Worm (Caenorhabditis elegans) whole organism, mixed stage, embryonic: Measurements from ENCODE around the gene srh-194.
"Not testable (repeated sequence)": the region's sequence is repeated elsewhere in the genome, so short reads cannot be mapped to it uniquely, and the experiment has no call there.

Experiments
- M03D4.4 ChIP-seq: sonication (generic microtip); optimal IDR thresholded peaks from 2 replicates; lab custom pipeline; 2017; ENCODE audit warnings: mild to moderate bottlenecking, missing genetic modification characterization, missing compliant biosample characterization
- bed-3 ChIP-seq: fragments of 200-800 bp; sonication (Bioruptor generic); optimal IDR thresholded peaks from 3 replicates; lab custom pipeline; 2018; ENCODE audit warnings: mild to moderate bottlenecking, missing genetic modification characterization, moderate library complexity, missing compliant biosample characterization
- blmp-1 ChIP-seq: fragments of 150-350 bp; optimal IDR thresholded peaks from 2 replicates; lab custom pipeline; 2014; ENCODE audit warnings: missing biosample characterization, missing genetic modification characterization
- ceh-39 ChIP-seq: fragments of 150-350 bp; optimal IDR thresholded peaks from 2 replicates; lab custom pipeline; 2014; ENCODE audit warnings: missing biosample characterization, missing genetic modification characterization
- ceh-43 ChIP-seq: fragments of 200-800 bp; sonication (Bioruptor generic); optimal IDR thresholded peaks from 2 replicates; lab custom pipeline; 2018; ENCODE audit warnings: mild to moderate bottlenecking, missing genetic modification characterization, moderate library complexity, missing compliant biosample characterization
- ces-1 ChIP-seq: fragments of 150-350 bp; optimal IDR thresholded peaks from 2 replicates; lab custom pipeline; 2014; ENCODE audit warnings: missing biosample characterization, missing genetic modification reagents, missing genetic modification characterization
- drap-1 ChIP-seq: fragments of 200-800 bp; sonication (Bioruptor generic); optimal IDR thresholded peaks from 3 replicates; lab custom pipeline; 2018; ENCODE audit warnings: mild to moderate bottlenecking, missing genetic modification characterization, missing compliant biosample characterization
- elt-1 ChIP-seq: sonication (generic microtip); optimal IDR thresholded peaks from 2 replicates; lab custom pipeline; 2017; ENCODE audit warnings: missing genetic modification characterization, mild to moderate bottlenecking, missing compliant biosample characterization, antibody characterized with exemption, moderate library complexity, borderline replicate concordance; ENCODE audit not compliant: insufficient read depth
- elt-3 ChIP-seq: fragments of 150-350 bp; optimal IDR thresholded peaks from 2 replicates; lab custom pipeline; 2014; ENCODE audit warnings: missing biosample characterization, missing genetic modification characterization
- ham-2 ChIP-seq: fragments of 200-800 bp; sonication (Bioruptor generic); optimal IDR thresholded peaks from 2 replicates; lab custom pipeline; 2018; ENCODE audit warnings: mild to moderate bottlenecking, missing genetic modification characterization, missing compliant biosample characterization
- hlh-1 ChIP-seq: fragments of 150-350 bp; optimal IDR thresholded peaks from 2 replicates; lab custom pipeline; 2014; ENCODE audit warnings: missing biosample characterization, missing genetic modification reagents, missing genetic modification characterization
- lin-13 ChIP-seq: fragments of 150-350 bp; optimal IDR thresholded peaks from 2 replicates; lab custom pipeline; 2014; ENCODE audit warnings: missing biosample characterization, missing genetic modification characterization
- lin-32 ChIP-seq: fragments of 200-800 bp; sonication (Bioruptor generic); optimal IDR thresholded peaks from 2 replicates; lab custom pipeline; 2018; ENCODE audit warnings: mild to moderate bottlenecking, missing genetic modification characterization, missing compliant biosample characterization
- lsy-2 ChIP-seq: fragments of 150-350 bp; optimal IDR thresholded peaks from 2 replicates; lab custom pipeline; 2014; ENCODE audit warnings: missing biosample characterization, missing genetic modification characterization
- mab-5 ChIP-seq: fragments of 150-350 bp; optimal IDR thresholded peaks from 2 replicates; lab custom pipeline; 2014; ENCODE audit warnings: missing biosample characterization, missing genetic modification characterization
- mep-1 ChIP-seq: fragments of 150-350 bp; optimal IDR thresholded peaks from 2 replicates; lab custom pipeline; 2017; ENCODE audit warnings: missing biosample characterization, missing genetic modification reagents, missing genetic modification characterization, inconsistent platforms
- mls-2 ChIP-seq: sonication (generic microtip); optimal IDR thresholded peaks from 2 replicates; lab custom pipeline; 2016; ENCODE audit warnings: mild to moderate bottlenecking, missing genetic modification characterization, moderate library complexity, missing compliant biosample characterization
- nhr-12 ChIP-seq: fragments of 150-350 bp; optimal IDR thresholded peaks from 2 replicates; lab custom pipeline; 2014; ENCODE audit warnings: missing biosample characterization, missing genetic modification characterization
- nhr-2 ChIP-seq: fragments of 150-350 bp; optimal IDR thresholded peaks from 2 replicates; lab custom pipeline; 2014; ENCODE audit warnings: missing biosample characterization, missing genetic modification characterization
- nhr-76 ChIP-seq: sonication (generic microtip); optimal IDR thresholded peaks from 2 replicates; lab custom pipeline; 2017; ENCODE audit warnings: missing biosample characterization, missing genetic modification characterization
- pha-4 ChIP-seq: fragments of 150-350 bp; optimal IDR thresholded peaks from 2 replicates; lab custom pipeline; 2018; ENCODE audit warnings: missing biosample characterization, missing genetic modification reagents, missing genetic modification characterization
- snpc-4 ChIP-seq: fragments of 150-350 bp; optimal IDR thresholded peaks from 2 replicates; lab custom pipeline; 2014; ENCODE audit warnings: missing biosample characterization, missing genetic modification characterization
- sptf-1 ChIP-seq: sonication (generic microtip); optimal IDR thresholded peaks from 2 replicates; lab custom pipeline; 2017; ENCODE audit warnings: mild to moderate bottlenecking, missing genetic modification characterization, moderate library complexity, missing compliant biosample characterization
- tbx-8 ChIP-seq: fragments of 200-800 bp; sonication (Bioruptor generic); optimal IDR thresholded peaks from 2 replicates; lab custom pipeline; 2018; ENCODE audit warnings: mild to moderate bottlenecking, missing genetic modification characterization, moderate library complexity, missing compliant biosample characterization
- unc-120 ChIP-seq: sonication (generic microtip); optimal IDR thresholded peaks from 2 replicates; lab custom pipeline; 2017; ENCODE audit warnings: missing genetic modification characterization, missing compliant biosample characterization; ENCODE audit not compliant: poor library complexity, severe bottlenecking
- unc-39 ChIP-seq: fragments of 150-350 bp; optimal IDR thresholded peaks from 2 replicates; lab custom pipeline; 2014; ENCODE audit warnings: missing biosample characterization, missing genetic modification characterization

srh-194 gene

DNA sequence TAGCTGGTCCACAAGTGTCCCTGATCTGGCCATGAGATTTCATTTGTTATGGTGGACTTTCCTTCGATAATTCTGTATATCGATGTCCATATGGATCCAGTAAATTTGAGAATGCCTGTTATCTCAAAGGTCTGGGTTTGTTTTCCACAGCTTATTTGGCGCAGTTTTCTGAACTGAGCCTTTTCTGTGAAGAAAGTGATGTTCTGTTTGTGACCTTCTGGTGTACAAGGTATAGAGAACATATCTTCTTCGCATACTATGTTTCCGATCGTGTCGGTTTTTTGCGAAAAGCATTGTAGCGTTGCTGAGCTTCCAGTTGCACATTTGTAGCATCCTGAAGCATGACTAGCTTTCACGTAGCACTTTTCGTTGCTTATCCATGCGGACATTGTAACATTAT is 9.5 kb upstream of the srh-194 start:
- TF ChIP-seq bed-3 (GFP tag; lab: Kevin White, UChicago) (no peak), lsy-2 (tag; lab: Kevin White, UChicago) (no peak), pha-4 (tag; lab: Kevin White, UChicago) (no peak), mep-1 (tag; lab: Kevin White, UChicago) (no peak), M03D4.4 (tag; lab: Kevin White, UChicago) (no peak), sptf-1 (tag; lab: Kevin White, UChicago) (no peak), ceh-39 (tag; lab: Kevin White, UChicago) (no peak), elt-3 (tag; lab: Kevin White, UChicago) (no peak), unc-39 (tag; lab: Kevin White, UChicago) (no peak), lin-32 (no peak)

DNA sequence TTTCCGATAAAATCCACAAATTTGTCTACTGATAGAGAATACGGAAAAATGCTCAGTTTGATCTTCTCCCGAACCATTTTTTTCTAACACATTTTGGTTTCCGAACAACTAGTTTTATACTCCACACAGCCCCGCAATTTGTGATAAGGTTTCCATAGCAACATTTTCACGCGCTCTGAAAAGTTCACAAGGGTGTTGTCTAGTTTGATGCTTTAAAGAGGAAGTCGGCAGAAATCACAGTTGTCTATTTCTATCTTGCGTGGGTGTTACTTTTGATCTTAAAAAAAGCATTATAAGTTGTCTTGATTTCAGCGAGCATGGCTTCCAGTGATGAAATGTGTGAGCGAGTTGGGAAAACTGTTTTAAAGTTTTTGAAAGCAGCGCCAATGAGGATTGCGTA is 6.4 kb upstream of the srh-194 start, which contains the start of gene ZC132.3:
TSS of gene ZC132.3 (minus strand) at position 101 of the 400 bp plus-strand sequence.
- TF ChIP-seq drap-1 (GFP tag; lab: Kevin White, UChicago) (no peak), nhr-12 (no peak), mep-1 (tag; lab: Kevin White, UChicago) (no peak), blmp-1 (tag; lab: Kevin White, UChicago) (no peak), tbx-8 (no peak), lin-32 (no peak), mab-5 (tag; lab: Kevin White, UChicago) (no peak), nhr-2 (tag; lab: Kevin White, UChicago) (no peak), ham-2 (GFP tag; lab: Kevin White, UChicago) (no peak), snpc-4 (tag; lab: Kevin White, UChicago) (no peak), nhr-76 (tag; lab: Kevin White, UChicago) (no peak), ces-1 (no peak)

DNA sequence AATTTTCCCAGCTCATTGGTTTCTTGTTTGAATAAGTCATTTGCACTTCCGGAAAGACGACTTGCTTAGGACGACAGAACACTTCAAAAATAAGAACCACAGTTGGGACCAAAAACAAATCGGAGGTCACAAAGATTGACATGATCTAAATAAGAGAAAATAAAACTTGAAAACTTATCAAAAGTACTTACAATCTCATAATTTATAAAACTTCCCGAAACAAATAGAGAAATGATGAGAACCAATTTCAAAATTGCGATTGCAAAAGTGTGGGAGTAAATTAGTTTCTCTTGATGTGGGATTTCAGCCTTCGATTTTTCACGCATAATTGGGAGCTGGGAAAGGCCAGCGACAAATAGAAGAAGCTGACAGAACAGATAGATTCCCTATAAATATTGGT is 5.3 kb upstream of the srh-194 start, which contains the start of gene ZC132.11:
TSS of gene ZC132.11 (minus strand) at position 101 of the 400 bp plus-strand sequence.
- TF ChIP-seq mep-1 (tag; lab: Kevin White, UChicago) (no peak), hlh-1 (tag; lab: Kevin White, UChicago) (no peak), unc-120 (tag; lab: Kevin White, UChicago) (no peak), ham-2 (GFP tag; lab: Kevin White, UChicago) (no peak), blmp-1 (tag; lab: Kevin White, UChicago) (no peak), elt-1 (tag; lab: Kevin White, UChicago) (no peak), elt-3 (tag; lab: Kevin White, UChicago) (no peak), unc-39 (tag; lab: Kevin White, UChicago) (no peak), drap-1 (GFP tag; lab: Kevin White, UChicago) (no peak)
- TF ChIP-seq, all 35 proteins: peak for 0

DNA sequence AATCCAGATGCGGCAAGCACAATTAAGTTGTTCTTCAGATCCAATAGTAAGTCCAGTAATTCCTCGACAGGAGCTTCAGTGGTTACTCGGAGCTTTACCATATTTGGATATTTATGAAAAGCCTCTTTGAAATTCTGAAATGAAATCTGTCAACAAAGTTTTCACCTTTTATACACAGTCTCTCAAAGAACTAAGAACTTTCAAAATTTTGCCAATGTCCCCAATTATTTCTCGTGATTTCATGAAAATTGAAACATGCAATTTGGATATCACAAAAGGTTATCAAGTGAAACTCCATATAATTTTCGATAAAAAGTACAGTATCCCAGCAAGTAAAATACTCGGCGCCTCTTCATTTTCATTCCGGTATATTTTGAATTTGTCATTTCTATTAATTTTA is 2.6 kb upstream of the srh-194 start, which contains the start of gene F47D2.11:
TSS of gene F47D2.11 (minus strand) at position 101 of the 400 bp plus-strand sequence.
- TF ChIP-seq elt-3 (tag; lab: Kevin White, UChicago) = no peak
- no peak for TF ChIP-seq ceh-43
- no peak for TF ChIP-seq ces-1
- TF ChIP-seq pha-4 (tag; lab: Kevin White, UChicago) = no peak
- TF ChIP-seq ham-2 (GFP tag; lab: Kevin White, UChicago) = no peak
- TF ChIP-seq mls-2 (tag; lab: Kevin White, UChicago) = no peak
- no peak for TF ChIP-seq elt-1 (tag; lab: Kevin White, UChicago)

DNA sequence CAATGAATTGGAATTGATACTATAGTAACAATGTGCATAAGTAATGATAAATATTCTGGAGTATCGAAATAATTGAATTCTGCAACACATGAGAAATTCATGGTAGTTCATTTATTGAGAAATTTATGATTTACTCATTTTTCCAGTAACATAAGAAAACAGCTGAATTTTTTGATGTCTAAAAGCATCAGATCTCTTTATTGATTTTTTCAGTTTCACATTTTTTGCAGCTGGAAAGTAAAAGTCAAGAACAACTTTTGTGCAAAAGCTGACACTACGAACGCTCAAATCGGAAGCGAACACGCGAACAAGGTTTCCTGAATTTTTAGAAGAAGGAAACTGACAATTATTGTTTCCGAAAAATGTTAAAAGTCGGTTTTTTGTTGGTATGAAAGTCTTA is 3.2 kb downstream of the srh-194 start, which contains the start of gene srh-193:
TSS of gene srh-193 (minus strand) at position 101 of the 400 bp plus-strand sequence.
- not testable (repeated sequence) for TF ChIP-seq tbx-8; snpc-4 (tag; lab: Kevin White, UChicago); ceh-43

DNA sequence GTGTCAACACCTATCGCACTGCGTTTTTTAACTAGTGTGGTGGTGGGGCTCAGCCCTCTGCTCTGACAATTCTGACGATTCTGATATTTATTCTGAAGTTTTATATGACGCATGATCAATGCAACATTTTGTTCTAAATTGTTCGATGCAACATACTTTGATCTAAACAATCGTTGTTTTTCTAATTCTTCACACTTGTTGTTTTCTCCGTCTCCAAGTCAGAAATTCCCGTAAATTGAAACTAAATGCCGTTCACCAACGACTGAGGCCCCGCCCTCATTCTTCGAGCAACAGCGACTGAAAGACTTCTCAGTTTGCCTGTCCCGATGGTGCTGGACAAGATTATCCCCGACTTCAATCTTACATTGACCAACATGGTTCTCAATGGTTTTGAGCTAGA is 8.6 kb downstream of the srh-194 start, which contains the start of gene srt-19:
TSS of gene srt-19 (plus strand) at position 301 of the 400 bp plus-strand sequence.
- not testable (repeated sequence) for TF ChIP-seq pha-4, elt-3, lin-13 (tag; lab: Kevin White, UChicago)
